Worm (Caenorhabditis elegans): ENCODE data around the gene nhr-273.

nhr-273 gene

DNA sequence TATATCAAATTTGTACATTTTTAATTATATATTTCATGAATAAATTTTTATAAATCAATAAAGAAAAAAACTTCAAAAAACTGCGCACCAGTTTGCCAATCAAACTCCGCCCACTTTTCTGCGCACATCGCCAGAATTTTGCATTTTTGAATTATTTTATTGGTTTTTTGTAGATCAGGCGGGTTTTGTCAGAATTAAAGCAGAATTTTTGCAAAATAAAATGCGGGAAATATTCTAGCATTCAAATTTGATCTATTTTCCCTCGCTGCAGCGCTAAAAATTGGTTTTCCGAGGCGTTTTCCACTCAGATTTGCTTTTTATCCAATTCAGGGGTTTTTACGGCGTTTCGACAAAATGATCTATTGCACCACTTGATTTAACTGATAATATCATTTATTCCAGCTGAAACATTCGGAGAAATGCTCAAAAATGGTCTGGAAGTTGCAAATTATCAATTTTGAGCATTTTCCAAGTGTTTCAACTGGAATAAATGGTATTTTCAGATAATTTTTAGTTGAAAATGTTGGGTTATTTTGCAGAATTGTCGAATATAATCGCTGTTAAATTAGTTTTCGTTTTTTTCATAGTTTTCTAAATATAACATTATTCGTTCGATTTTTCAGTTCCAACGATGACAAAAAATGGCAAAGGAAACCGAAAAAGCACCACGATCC lies 36.0 kb downstream of the nhr-273 start, which contains the start of gene W06B4.1:
Gene W06B4.1, plus strand, starts transcription at position 624 of the 674 bp plus-strand sequence.
- TF ChIP-seq elt-1 (tag; optimal IDR thresholded peaks at IDR 0.05; ENCODE audit: borderline replicate concordance, insufficient read depth): no peak
- TF ChIP-seq unc-120 (tag; optimal IDR thresholded peaks at IDR 0.05; ENCODE audit: poor library complexity, severe bottlenecking): no peak

DNA sequence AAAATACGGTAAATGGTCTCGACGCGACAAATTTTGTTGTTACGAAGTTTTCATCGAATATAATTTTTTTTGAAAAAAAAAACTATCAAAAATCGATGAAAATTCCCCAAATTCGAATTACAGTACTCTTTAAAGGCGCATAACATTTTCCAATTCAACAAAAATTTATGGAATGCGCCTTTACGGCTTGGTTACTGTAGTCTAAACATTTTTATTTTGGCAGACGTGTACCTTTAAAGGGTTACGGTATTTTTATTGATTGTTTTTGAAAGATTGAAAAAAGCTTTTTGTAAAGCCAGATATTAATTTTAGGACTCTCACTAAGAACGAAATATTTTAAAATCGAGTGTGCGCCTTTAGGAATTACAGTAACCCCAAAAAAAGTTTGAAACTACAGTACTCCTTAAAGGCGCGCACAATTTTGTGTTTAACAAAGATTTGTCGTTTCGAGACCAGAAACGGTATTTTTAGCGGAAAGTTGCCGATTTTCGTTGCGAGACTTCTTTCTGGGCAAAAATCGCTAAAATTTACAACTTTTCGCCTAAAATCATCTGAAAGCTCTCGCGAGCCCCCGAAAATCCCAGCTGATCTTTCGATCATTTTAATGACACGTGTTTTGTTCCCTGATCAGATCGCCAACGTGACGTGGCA lies 39.0 kb downstream of the nhr-273 start:
- TF ChIP-seq nhr-28 (tag; optimal IDR thresholded peaks at IDR 0.05) (no peak), lin-32 (GFP tag; optimal IDR thresholded peaks at IDR 0.05) (no peak), mep-1 (tag; optimal IDR thresholded peaks at IDR 0.05) (no peak), ham-2 (GFP tag; optimal IDR thresholded peaks at IDR 0.05) (no peak), lin-13 (tag; optimal IDR thresholded peaks at IDR 0.05) (no peak), tbx-8 (GFP tag; optimal IDR thresholded peaks at IDR 0.05) (no peak), nhr-76 (tag; optimal IDR thresholded peaks at IDR 0.05) (no peak), snpc-4 (tag; optimal IDR thresholded peaks at IDR 0.05) (no peak), bed-3 (GFP tag; optimal IDR thresholded peaks at IDR 0.05) (no peak), unc-62 (GFP tag; optimal IDR thresholded peaks at IDR 0.05) (no peak), M03D4.4 (tag; optimal IDR thresholded peaks at IDR 0.05) (no peak), ceh-43 (GFP tag; optimal IDR thresholded peaks at IDR 0.05) (no peak), sptf-1 (tag; optimal IDR thresholded peaks at IDR 0.05) (no peak), hlh-1 (tag; optimal IDR thresholded peaks at IDR 0.05) (no peak), zip-8 (tag; optimal IDR thresholded peaks at IDR 0.05) (no peak), unc-120 (tag; optimal IDR thresholded peaks at IDR 0.05; ENCODE audit: poor library complexity, severe bottlenecking) (no peak), nhr-2 (tag; optimal IDR thresholded peaks at IDR 0.05) (no peak), ceh-83 (GFP tag; optimal IDR thresholded peaks at IDR 0.05) (no peak), elt-3 (tag; optimal IDR thresholded peaks at IDR 0.05) (no peak), flh-1 (GFP tag; optimal IDR thresholded peaks at IDR 0.05) (no peak)

DNA sequence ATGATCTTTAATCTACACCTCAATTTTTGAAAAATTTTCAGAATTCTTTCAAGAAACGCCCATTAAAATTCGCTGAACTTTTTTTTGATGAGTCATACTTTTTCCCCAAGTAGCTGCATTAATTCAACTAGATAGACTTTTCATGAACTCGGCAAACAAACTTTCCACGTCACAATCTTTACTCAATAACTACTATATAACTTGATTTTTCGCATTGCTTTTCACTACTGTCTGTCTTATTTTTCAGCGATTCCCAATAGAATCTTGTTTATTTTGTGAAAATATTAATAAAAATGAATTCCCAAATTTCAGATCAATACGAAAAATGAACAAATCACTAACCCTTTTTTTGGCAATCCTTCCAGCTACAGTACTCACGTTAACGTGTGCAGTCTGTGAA lies 43.2 kb downstream of the nhr-273 start, which contains the start of gene T05C1.1:
Gene T05C1.1, plus strand, starts transcription at position 301 of the 400 bp plus-strand sequence.
- TF ChIP-seq nhr-12 (tag; optimal IDR thresholded peaks at IDR 0.05) (no peak), tbx-8 (GFP tag; optimal IDR thresholded peaks at IDR 0.05) (no peak), ceh-43 (GFP tag; optimal IDR thresholded peaks at IDR 0.05) (no peak), snpc-4 (tag; optimal IDR thresholded peaks at IDR 0.05) (no peak), unc-39 (tag; optimal IDR thresholded peaks at IDR 0.05) (no peak), elt-3 (tag; optimal IDR thresholded peaks at IDR 0.05) (no peak), blmp-1 (tag; optimal IDR thresholded peaks at IDR 0.05) (no peak), bed-3 (GFP tag; optimal IDR thresholded peaks at IDR 0.05) (no peak), cnd-1 (tag; optimal IDR thresholded peaks at IDR 0.05) (no peak), M03D4.4 (tag; optimal IDR thresholded peaks at IDR 0.05) (no peak), nhr-2 (tag; optimal IDR thresholded peaks at IDR 0.05) (no peak), elt-1 (tag; optimal IDR thresholded peaks at IDR 0.05; ENCODE audit: borderline replicate concordance, insufficient read depth) (no peak), lin-13 (tag; optimal IDR thresholded peaks at IDR 0.05) (no peak), ceh-83 (GFP tag; optimal IDR thresholded peaks at IDR 0.05) (no peak), unc-120 (tag; optimal IDR thresholded peaks at IDR 0.05; ENCODE audit: poor library complexity, severe bottlenecking) (no peak), lin-32 (GFP tag; optimal IDR thresholded peaks at IDR 0.05) (no peak)

DNA sequence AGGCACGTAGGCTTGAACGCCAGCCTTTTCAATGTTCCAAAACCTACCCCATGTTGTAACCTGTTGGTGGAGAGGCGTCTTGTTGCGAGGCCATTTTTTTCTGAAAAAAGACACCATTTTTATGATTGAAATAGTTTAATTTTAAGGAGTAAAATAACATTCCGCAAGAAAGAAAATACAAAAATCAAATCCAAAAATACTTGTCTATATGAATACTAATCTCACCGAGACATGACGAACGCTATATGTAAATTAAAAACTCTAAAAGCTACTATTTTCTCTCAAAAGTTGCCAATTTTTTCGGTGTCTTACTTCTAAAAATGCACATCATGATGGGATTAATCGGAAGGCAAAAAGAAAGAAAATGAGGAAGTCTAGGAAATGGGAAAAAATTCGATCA lies 46.9 kb downstream of the nhr-273 start, which contains the start of gene T05C1.2:
Gene T05C1.2, minus strand, starts transcription at position 101 of the 400 bp plus-strand sequence.
- TF ChIP-seq unc-120 (tag; optimal IDR thresholded peaks at IDR 0.05; ENCODE audit: poor library complexity, severe bottlenecking): no peak
- no peak for TF ChIP-seq nhr-237 (tag; optimal IDR thresholded peaks at IDR 0.05)
- TF ChIP-seq ztf-11 (tag; optimal IDR thresholded peaks at IDR 0.05): no peak
- TF ChIP-seq unc-39 (tag; optimal IDR thresholded peaks at IDR 0.05): no peak
- TF ChIP-seq flh-1 (GFP tag; optimal IDR thresholded peaks at IDR 0.05): no peak
- no peak for TF ChIP-seq nhr-12 (tag; optimal IDR thresholded peaks at IDR 0.05)
- TF ChIP-seq tbx-8 (GFP tag; optimal IDR thresholded peaks at IDR 0.05): no peak
- TF ChIP-seq elt-1 (tag; optimal IDR thresholded peaks at IDR 0.05; ENCODE audit: borderline replicate concordance, insufficient read depth): no peak
- TF ChIP-seq ceh-43 (GFP tag; optimal IDR thresholded peaks at IDR 0.05): no peak
- TF ChIP-seq mep-1 (tag; optimal IDR thresholded peaks at IDR 0.05): no peak
- TF ChIP-seq cnd-1 (tag; optimal IDR thresholded peaks at IDR 0.05): no peak
- TF ChIP-seq bed-3 (GFP tag; optimal IDR thresholded peaks at IDR 0.05): no peak
- TF ChIP-seq blmp-1 (tag; optimal IDR thresholded peaks at IDR 0.05): no peak
- no peak for TF ChIP-seq nhr-28 (tag; optimal IDR thresholded peaks at IDR 0.05)
- TF ChIP-seq mab-5 (tag; optimal IDR thresholded peaks at IDR 0.05): no peak
- TF ChIP-seq nhr-2 (tag; optimal IDR thresholded peaks at IDR 0.05): no peak
- no peak for TF ChIP-seq ces-1 (GFP tag; optimal IDR thresholded peaks at IDR 0.05)
- no peak for TF ChIP-seq pha-4 (tag; optimal IDR thresholded peaks at IDR 0.05)
